Fruit fly (Drosophila melanogaster) whole organism, embryonic: Measurements from ENCODE around the gene Nca.

Source experiments
- ATbp ChIP-seq: fragments of 200-800 bp; sonication (Bioruptor generic); optimal IDR thresholded peaks from 2 replicates; lab custom pipeline; 2017; ENCODE audit warnings: missing biosample characterization, mild to moderate bottlenecking, missing genetic modification characterization, missing genetic modification reagents
- Abd-B ChIP-seq: fragments of 200-800 bp; sonication (Bioruptor generic); optimal IDR thresholded peaks from 2 replicates; lab custom pipeline; 2018; ENCODE audit warnings: missing biosample characterization, mild to moderate bottlenecking, missing genetic modification characterization, moderate library complexity
- Bgb ChIP-seq: fragments of 200-800 bp; sonication (Bioruptor generic); IDR thresholded peaks from 2 replicates; pipeline ENCODE4 v1.3.6; 2022; ENCODE audit warnings: missing biosample characterization, missing genetic modification characterization; ENCODE audit not compliant: partially characterized antibody
- CG10654 ChIP-seq: fragments of 200-800 bp; sonication (Bioruptor generic); optimal IDR thresholded peaks from 2 replicates; lab custom pipeline; 2016; ENCODE audit warnings: missing biosample characterization, missing genetic modification characterization
- CG12299 ChIP-seq: fragments of 200-800 bp; sonication (Bioruptor generic); optimal IDR thresholded peaks from 2 replicates; lab custom pipeline; 2018; ENCODE audit warnings: missing biosample characterization, mild to moderate bottlenecking, missing genetic modification characterization
- CG12391 ChIP-seq: fragments of 200-800 bp; sonication (Bioruptor generic); optimal IDR thresholded peaks from 3 replicates; lab custom pipeline; 2018; ENCODE audit warnings: missing biosample characterization, mild to moderate bottlenecking, missing genetic modification characterization, moderate library complexity
- CG12659 ChIP-seq: fragments of 200-800 bp; sonication (Bioruptor generic); optimal IDR thresholded peaks from 3 replicates; lab custom pipeline; 2017; ENCODE audit warnings: mild to moderate bottlenecking, missing biosample characterization, missing genetic modification reagents, missing genetic modification characterization
- CG12769 ChIP-seq: fragments of 200-800 bp; sonication (Bioruptor generic); optimal IDR thresholded peaks from 2 replicates; lab custom pipeline; 2019; ENCODE audit warnings: missing biosample characterization, mild to moderate bottlenecking, missing genetic modification characterization, moderate library complexity
- CG14965 ChIP-seq: fragments of 200-800 bp; sonication (Bioruptor generic); optimal IDR thresholded peaks from 2 replicates; lab custom pipeline; 2016; ENCODE audit warnings: missing biosample characterization, missing genetic modification characterization, borderline replicate concordance
- CG15011 ChIP-seq: fragments of 200-800 bp; sonication (Bioruptor generic); optimal IDR thresholded peaks from 3 replicates; lab custom pipeline; 2018; ENCODE audit warnings: missing biosample characterization, mild to moderate bottlenecking, missing genetic modification characterization
- CG15601 ChIP-seq: fragments of 200-800 bp; sonication (Bioruptor generic); optimal IDR thresholded peaks from 3 replicates; lab custom pipeline; 2019; ENCODE audit warnings: missing biosample characterization, mild to moderate bottlenecking, missing genetic modification characterization, moderate library complexity
- CG16813 ChIP-seq: fragments of 200-800 bp; sonication (Bioruptor generic); IDR thresholded peaks from 3 replicates; pipeline ENCODE4 v1.3.6; 2022; ENCODE audit warnings: missing biosample characterization, missing genetic modification characterization; ENCODE audit not compliant: partially characterized antibody
- CG31224 ChIP-seq: fragments of 200-800 bp; sonication (Bioruptor generic); IDR thresholded peaks from 2 replicates; pipeline ENCODE4 v1.3.6; 2022; ENCODE audit warnings: missing biosample characterization, missing genetic modification characterization
- CG3281 ChIP-seq: fragments of 200-800 bp; sonication (Bioruptor generic); optimal IDR thresholded peaks from 3 replicates; lab custom pipeline; 2017; ENCODE audit warnings: missing biosample characterization, mild to moderate bottlenecking, missing genetic modification characterization
- CG4854 ChIP-seq: fragments of 200-800 bp; sonication (Bioruptor generic); optimal IDR thresholded peaks from 2 replicates; lab custom pipeline; 2016; ENCODE audit warnings: missing biosample characterization, missing genetic modification characterization, inconsistent platforms
- CG6683 ChIP-seq: fragments of 200-800 bp; sonication (Bioruptor generic); optimal IDR thresholded peaks from 2 replicates; lab custom pipeline; 2017; ENCODE audit warnings: missing biosample characterization, mild to moderate bottlenecking, missing genetic modification characterization, missing genetic modification reagents
- CG6689 ChIP-seq: fragments of 200-800 bp; sonication (Bioruptor generic); IDR thresholded peaks from 2 replicates; pipeline ENCODE4 v1.3.6; 2022; ENCODE audit warnings: missing biosample characterization, missing genetic modification characterization
- CG7271 ChIP-seq: fragments of 200-800 bp; sonication (Bioruptor generic); optimal IDR thresholded peaks from 2 replicates; lab custom pipeline; 2018; ENCODE audit warnings: missing biosample characterization, mild to moderate bottlenecking, missing genetic modification characterization, moderate library complexity
- CG7556 ChIP-seq: fragments of 200-800 bp; sonication (Bioruptor generic); optimal IDR thresholded peaks from 2 replicates; lab custom pipeline; 2017; ENCODE audit warnings: missing biosample characterization, mild to moderate bottlenecking, missing genetic modification characterization
- CG7839 ChIP-seq: fragments of 200-800 bp; sonication (Bioruptor generic); optimal IDR thresholded peaks from 3 replicates; lab custom pipeline; 2018; ENCODE audit warnings: missing biosample characterization, mild to moderate bottlenecking, missing genetic modification characterization, moderate library complexity
- CG9609 ChIP-seq: fragments of 200-800 bp; sonication (Bioruptor generic); optimal IDR thresholded peaks from 3 replicates; lab custom pipeline; 2016; ENCODE audit warnings: missing biosample characterization, missing genetic modification characterization
- CrebB ChIP-seq: fragments of 200-800 bp; sonication (Bioruptor generic); optimal IDR thresholded peaks from 3 replicates; lab custom pipeline; 2018; ENCODE audit warnings: missing biosample characterization, mild to moderate bottlenecking, missing genetic modification characterization
- Dll ChIP-seq: fragments of 200-800 bp; sonication (Bioruptor generic); IDR thresholded peaks from 4 replicates; pipeline ENCODE4 v1.3.6; 2022; ENCODE audit warnings: missing biosample characterization, missing genetic modification characterization; ENCODE audit not compliant: partially characterized antibody
- Doc2 ChIP-seq: fragments of 200-800 bp; sonication (Bioruptor generic); IDR thresholded peaks from 2 replicates; pipeline ENCODE4 v1.3.6; 2022; ENCODE audit warnings: missing biosample characterization, missing genetic modification characterization
- E2f1 ChIP-seq: fragments of 200-800 bp; sonication (Bioruptor generic); IDR thresholded peaks from 2 replicates; pipeline ENCODE4 v1.3.6; 2022; ENCODE audit warnings: missing biosample characterization, missing genetic modification characterization
- Gsc ChIP-seq: fragments of 200-800 bp; sonication (Bioruptor generic); IDR thresholded peaks from 2 replicates; pipeline ENCODE4 v1.3.6; 2022; ENCODE audit warnings: missing biosample characterization, missing genetic modification characterization
- Hmx ChIP-seq: fragments of 200-800 bp; sonication (Bioruptor generic); optimal IDR thresholded peaks from 2 replicates; lab custom pipeline; 2016; ENCODE audit warnings: missing biosample characterization, missing genetic modification characterization
- Max ChIP-seq: fragments of 200-800 bp; sonication (Bioruptor generic); optimal IDR thresholded peaks from 2 replicates; lab custom pipeline; 2016; ENCODE audit warnings: missing biosample characterization, mild to moderate bottlenecking, missing genetic modification characterization
- Oli ChIP-seq: fragments of 200-800 bp; sonication (Bioruptor generic); optimal IDR thresholded peaks from 2 replicates; lab custom pipeline; 2018; ENCODE audit warnings: missing biosample characterization, mild to moderate bottlenecking, missing genetic modification characterization, moderate library complexity
- ac ChIP-seq: fragments of 200-800 bp; sonication (Bioruptor generic); optimal IDR thresholded peaks from 3 replicates; lab custom pipeline; 2017; ENCODE audit warnings: missing biosample characterization, mild to moderate bottlenecking, missing genetic modification characterization
- ase ChIP-seq: fragments of 200-800 bp; sonication (Bioruptor generic); IDR thresholded peaks from 3 replicates; pipeline ENCODE4 v1.3.6; 2022; ENCODE audit warnings: missing biosample characterization, missing genetic modification characterization
- cas ChIP-seq: fragments of 200-800 bp; sonication (Bioruptor generic); IDR thresholded peaks from 2 replicates; pipeline ENCODE4 v1.3.6; 2022; ENCODE audit warnings: missing biosample characterization, missing genetic modification characterization
- caup ChIP-seq: fragments of 200-800 bp; sonication (Bioruptor generic); optimal IDR thresholded peaks from 3 replicates; lab custom pipeline; 2017; ENCODE audit warnings: missing biosample characterization, mild to moderate bottlenecking, missing genetic modification characterization, moderate library complexity; ENCODE audit not compliant: severe bottlenecking
- da ChIP-seq: fragments of 200-800 bp; sonication (Bioruptor generic); optimal IDR thresholded peaks from 2 replicates; lab custom pipeline; 2016; ENCODE audit warnings: missing biosample characterization, missing genetic modification characterization
- disco-r ChIP-seq: fragments of 200-800 bp; sonication (Bioruptor generic); optimal IDR thresholded peaks from 2 replicates; lab custom pipeline; 2016; ENCODE audit warnings: missing biosample characterization, missing genetic modification characterization
- ewg ChIP-seq: fragments of 200-800 bp; sonication (Bioruptor generic); optimal IDR thresholded peaks from 3 replicates; lab custom pipeline; 2017; ENCODE audit warnings: mild to moderate bottlenecking, missing biosample characterization, missing genetic modification reagents, missing genetic modification characterization
- eyg ChIP-seq: fragments of 200-800 bp; sonication (Bioruptor generic); optimal IDR thresholded peaks from 3 replicates; lab custom pipeline; 2016; ENCODE audit warnings: missing biosample characterization, missing genetic modification characterization
- grau ChIP-seq: fragments of 200-800 bp; optimal IDR thresholded peaks from 3 replicates; lab custom pipeline; 2019; ENCODE audit warnings: missing biosample characterization, mild to moderate bottlenecking, missing genetic modification characterization, moderate library complexity
- insv ChIP-seq, 2 experiments: fragments of 200-800 bp; sonication (Bioruptor generic); optimal IDR thresholded peaks; 3 replicates each; lab custom pipeline; 2016 to 2018; ENCODE audit warnings: missing biosample characterization in 2 of 2, missing genetic modification characterization in 2 of 2
- jigr1 ChIP-seq: fragments of 200-800 bp; sonication (Bioruptor generic); IDR thresholded peaks from 3 replicates; pipeline ENCODE4 v1.3.6; 2022; ENCODE audit warnings: missing biosample characterization, missing genetic modification characterization
- jumu ChIP-seq: fragments of 200-800 bp; sonication (Bioruptor generic); optimal IDR thresholded peaks from 3 replicates; lab custom pipeline; 2016; ENCODE audit warnings: missing biosample characterization, missing genetic modification characterization
- lmd ChIP-seq: fragments of 200-800 bp; sonication (Bioruptor generic); IDR thresholded peaks from 2 replicates; pipeline ENCODE4 v1.3.6; 2022; ENCODE audit warnings: missing biosample characterization, missing genetic modification characterization
- p53 ChIP-seq: fragments of 200-800 bp; sonication (Bioruptor generic); optimal IDR thresholded peaks from 2 replicates; lab custom pipeline; 2016; ENCODE audit warnings: missing biosample characterization, missing genetic modification characterization
- pnt ChIP-seq: fragments of 200-800 bp; sonication (Bioruptor generic); optimal IDR thresholded peaks from 3 replicates; lab custom pipeline; 2016; ENCODE audit warnings: missing biosample characterization, missing genetic modification characterization
- pros ChIP-seq: fragments of 200-800 bp; sonication (Bioruptor generic); optimal IDR thresholded peaks from 3 replicates; lab custom pipeline; 2019; ENCODE audit warnings: missing biosample characterization, mild to moderate bottlenecking, missing genetic modification characterization, moderate library complexity
- slbo ChIP-seq: fragments of 200-800 bp; sonication (Bioruptor generic); IDR thresholded peaks from 2 replicates; pipeline ENCODE4 v1.3.6; 2022; ENCODE audit warnings: missing biosample characterization, missing genetic modification characterization
- so ChIP-seq: fragments of 200-800 bp; sonication (Bioruptor generic); IDR thresholded peaks from 3 replicates; pipeline ENCODE4 v1.3.6; 2022; ENCODE audit warnings: missing biosample characterization, missing genetic modification characterization
- stc ChIP-seq: fragments of 200-800 bp; sonication (Bioruptor generic); IDR thresholded peaks from 2 replicates; pipeline ENCODE4 v1.3.6; 2022; ENCODE audit warnings: missing biosample characterization, missing genetic modification characterization
- tap ChIP-seq: fragments of 200-800 bp; optimal IDR thresholded peaks from 3 replicates; lab custom pipeline; 2019; ENCODE audit warnings: missing biosample characterization, mild to moderate bottlenecking, missing genetic modification characterization, moderate library complexity
- tll ChIP-seq, 2 experiments: fragments of 200-800 bp in 1 of 2; fragments of >200 bp in 1 of 2; sonication (Bioruptor generic) in 1 of 2; optimal IDR thresholded peaks; 2 replicates each; lab custom pipeline; 2017 to 2019; ENCODE audit warnings: missing biosample characterization in 2 of 2, missing genetic modification characterization in 2 of 2, mild to moderate bottlenecking in 1 of 2, moderate library complexity in 1 of 2
- zfh2 ChIP-seq: fragments of 200-800 bp; sonication (Bioruptor generic); optimal IDR thresholded peaks from 2 replicates; lab custom pipeline; 2016; ENCODE audit warnings: missing biosample characterization, missing genetic modification characterization

The Nca gene

dm6 chr3L:19961805-19962204 is 29.9 kb upstream of the Nca start (continued):
- no peak for TF ChIP-seq pnt
- no peak for TF ChIP-seq disco-r (GFP tag; lab: Kevin White, UChicago)
- no peak for TF ChIP-seq CG15601 (tag; lab: Kevin White, UChicago)
- TF ChIP-seq ac, result no peak
- TF ChIP-seq lmd (GFP tag; lab: Robert Waterston, UW), result no peak
- TF ChIP-seq CG4854, result no peak
- no peak for TF ChIP-seq ase (GFP tag; lab: Robert Waterston, UW)
- TF ChIP-seq CG12769 (tag; lab: Kevin White, UChicago), result peak; percentile 45
- TF ChIP-seq da, result no peak
- no peak for TF ChIP-seq ATbp
- no peak for TF ChIP-seq E2f1 (GFP tag; lab: Robert Waterston, UW)
- peak; percentile 53 for TF ChIP-seq CG7556 (GFP tag; lab: Kevin White, UChicago)
- peak; percentile 16 for TF ChIP-seq CG7839 (tag; lab: Kevin White, UChicago)
- 0 out of 2 replicates have a peak, but pooled peaks have one; percentile 13 for TF ChIP-seq slbo (GFP tag; lab: Robert Waterston, UW)
- no peak for TF ChIP-seq p53 (GFP tag; lab: Kevin White, UChicago)
- TF ChIP-seq CG7271, result no peak
- TF ChIP-seq jigr1 (GFP tag; lab: Robert Waterston, UW), result no peak
- TF ChIP-seq Max (GFP tag; lab: Kevin White, UChicago), result no peak
- TF ChIP-seq cas (GFP tag; lab: Robert Waterston, UW), result no peak
- TF ChIP-seq Dll (GFP tag; lab: Robert Waterston, UW), result no peak
- TF ChIP-seq CrebB, result peak; percentile 22
- no peak for TF ChIP-seq CG14965 (GFP tag; lab: Kevin White, UChicago)
- TF ChIP-seq CG6689 (GFP tag; lab: Robert Waterston, UW), result no peak
- TF ChIP-seq Oli, result no peak
- no peak for TF ChIP-seq Doc2 (GFP tag; lab: Robert Waterston, UW)
- TF ChIP-seq ewg, result no peak
- TF ChIP-seq insv (GFP tag; optimal IDR thresholded peaks at IDR 0.05; lab: Kevin White, UChicago), result no peak
- TF ChIP-seq tll (GFP tag; optimal IDR thresholded peaks at IDR 0.05; lab: Kevin White, UChicago), result no peak
- no peak for TF ChIP-seq zfh2
- no peak for TF ChIP-seq eyg (GFP tag; lab: Kevin White, UChicago)
- TF ChIP-seq CG31224 (GFP tag; lab: Robert Waterston, UW), result no peak
- TF ChIP-seq CG12299 (tag; lab: Kevin White, UChicago), result peak; percentile 8
- no peak for TF ChIP-seq jumu (GFP tag; lab: Kevin White, UChicago)
- TF ChIP-seq CG15011, result no peak
- no peak for TF ChIP-seq Hmx (GFP tag; lab: Kevin White, UChicago)
- TF ChIP-seq pros (GFP tag; lab: Kevin White, UChicago), result no peak
- no peak for TF ChIP-seq Abd-B (GFP tag; lab: Kevin White, UChicago)
- peak; percentile 18 for TF ChIP-seq CG12659
- TF ChIP-seq CG3281 (GFP tag; lab: Kevin White, UChicago), result no peak
- no peak for TF ChIP-seq caup
- TF ChIP-seq Bgb (GFP tag; lab: Robert Waterston, UW), result no peak
- no peak for TF ChIP-seq CG6683 (GFP tag; lab: Kevin White, UChicago)
- TF ChIP-seq CG9609 (GFP tag; lab: Kevin White, UChicago), result no peak
- TF ChIP-seq tap (tag; lab: Kevin White, UChicago), result no peak
- 0 out of 3 replicates have a peak, but pooled peaks have one; percentile 9 for TF ChIP-seq so (GFP tag; lab: Robert Waterston, UW)
- no peak for TF ChIP-seq CG10654 (GFP tag; lab: Kevin White, UChicago)
- TF ChIP-seq stc (GFP tag; lab: Robert Waterston, UW), result no peak
- no peak for TF ChIP-seq CG12391 (tag; lab: Kevin White, UChicago)
- TF ChIP-seq Gsc (GFP tag; lab: Robert Waterston, UW), result no peak
- TF ChIP-seq grau (tag; lab: Kevin White, UChicago), result no peak
- TF ChIP-seq CG16813 (GFP tag; lab: Robert Waterston, UW), result no peak
